Fruit fly (Drosophila melanogaster) whole organism, prepupa: Measurements from ENCODE around the gene bmm.

ENCODE experiments used
- Blimp-1 ChIP-seq: fragments of 200-800 bp; sonication (Bioruptor generic); optimal IDR thresholded peaks from 3 replicates; lab custom pipeline; 2017; ENCODE audit warnings: missing biosample characterization, missing genetic modification characterization, mild to moderate bottlenecking, moderate library complexity, missing genetic modification reagents
- CG10631 ChIP-seq: fragments of 200-800 bp; sonication (Bioruptor generic); optimal IDR thresholded peaks from 2 replicates; lab custom pipeline; 2016; ENCODE audit warnings: missing biosample characterization, missing genetic modification characterization
- CG10669 ChIP-seq: fragments of 200-800 bp; sonication (Bioruptor generic); optimal IDR thresholded peaks from 3 replicates; lab custom pipeline; 2018; ENCODE audit warnings: missing biosample characterization, mild to moderate bottlenecking, missing genetic modification characterization, moderate library complexity
- CG11294 ChIP-seq: fragments of 200-800 bp; sonication (Bioruptor generic); IDR thresholded peaks from 2 replicates; pipeline ENCODE4 v1.3.6; 2022; ENCODE audit warnings: missing biosample characterization, missing genetic modification characterization
- CG11762 ChIP-seq: fragments of 200-800 bp; sonication (Bioruptor generic); optimal IDR thresholded peaks from 3 replicates; lab custom pipeline; 2016; ENCODE audit warnings: missing biosample characterization, missing genetic modification characterization; ENCODE audit not compliant: insufficient read depth
- CG15336 ChIP-seq: fragments of 200-800 bp; sonication (Bioruptor generic); IDR thresholded peaks from 2 replicates; pipeline ENCODE4 v1.3.6; 2022; ENCODE audit warnings: missing biosample characterization, missing genetic modification characterization
- CG1621 ChIP-seq: fragments of 200-800 bp; sonication (Bioruptor generic); optimal IDR thresholded peaks from 3 replicates; lab custom pipeline; 2018; ENCODE audit warnings: missing biosample characterization, mild to moderate bottlenecking, missing genetic modification characterization
- CG16779 ChIP-seq: fragments of 200-800 bp; sonication (Bioruptor generic); optimal IDR thresholded peaks from 3 replicates; lab custom pipeline; 2017; ENCODE audit warnings: missing biosample characterization, mild to moderate bottlenecking, missing genetic modification characterization
- CG31627 ChIP-seq: fragments of 200-800 bp; sonication (Bioruptor generic); optimal IDR thresholded peaks from 3 replicates; lab custom pipeline; 2016; ENCODE audit warnings: missing biosample characterization, missing genetic modification characterization
- CG32006 ChIP-seq: fragments of 200-800 bp; sonication (Bioruptor generic); optimal IDR thresholded peaks from 3 replicates; lab custom pipeline; 2017; ENCODE audit warnings: missing biosample characterization, mild to moderate bottlenecking, missing genetic modification characterization
- CG3919 ChIP-seq: fragments of 200-800 bp; sonication (Bioruptor generic); optimal IDR thresholded peaks from 3 replicates; lab custom pipeline; 2016; ENCODE audit warnings: missing biosample characterization, missing genetic modification characterization
- CG4318 ChIP-seq: fragments of 200-800 bp; sonication (Bioruptor generic); optimal IDR thresholded peaks from 3 replicates; lab custom pipeline; 2017; ENCODE audit warnings: missing biosample characterization, mild to moderate bottlenecking, missing genetic modification characterization
- CG6163 ChIP-seq: fragments of 200-800 bp; sonication (Bioruptor generic); IDR thresholded peaks from 3 replicates; pipeline ENCODE4 v1.3.6; 2022; ENCODE audit warnings: missing biosample characterization, missing genetic modification characterization
- CG6276 ChIP-seq: fragments of 200-800 bp; sonication (Bioruptor generic); optimal IDR thresholded peaks from 2 replicates; lab custom pipeline; 2017; ENCODE audit warnings: missing biosample characterization, mild to moderate bottlenecking, missing genetic modification characterization
- CG6792 ChIP-seq: fragments of 200-800 bp; sonication (Bioruptor generic); optimal IDR thresholded peaks from 3 replicates; lab custom pipeline; 2016; ENCODE audit warnings: missing biosample characterization, missing genetic modification characterization
- CG6854 ChIP-seq: fragments of 200-800 bp; sonication (Bioruptor generic); optimal IDR thresholded peaks from 2 replicates; lab custom pipeline; 2017; ENCODE audit warnings: missing biosample characterization, mild to moderate bottlenecking, missing genetic modification characterization
- CG7368 ChIP-seq: fragments of 200-800 bp; sonication (Bioruptor generic); optimal IDR thresholded peaks from 3 replicates; lab custom pipeline; 2016; ENCODE audit warnings: missing biosample characterization, missing genetic modification characterization
- CG8119 ChIP-seq: fragments of 200-800 bp; sonication (Bioruptor generic); IDR thresholded peaks from 3 replicates; pipeline ENCODE4 v1.3.6; 2022; ENCODE audit warnings: missing biosample characterization, missing genetic modification characterization
- CG8319 ChIP-seq: fragments of 200-800 bp; sonication (Bioruptor generic); optimal IDR thresholded peaks from 3 replicates; lab custom pipeline; 2016; ENCODE audit warnings: missing biosample characterization, missing genetic modification characterization
- CG8632 ChIP-seq: fragments of 200-800 bp; sonication (Bioruptor generic); optimal IDR thresholded peaks from 3 replicates; lab custom pipeline; 2016; ENCODE audit warnings: missing biosample characterization, missing genetic modification characterization
- CG9139 ChIP-seq: fragments of 200-800 bp; sonication (Bioruptor generic); optimal IDR thresholded peaks from 3 replicates; lab custom pipeline; 2017; ENCODE audit warnings: missing biosample characterization, mild to moderate bottlenecking, missing genetic modification characterization
- Eip78C ChIP-seq: fragments of 200-800 bp; sonication (Bioruptor generic); peaks from one replicate; lab custom pipeline; 2016; ENCODE audit warnings: missing biosample characterization, missing genetic modification characterization
- Eip93F ChIP-seq: fragments of 200-800 bp; sonication (Bioruptor generic); optimal IDR thresholded peaks from 2 replicates; lab custom pipeline; 2016; ENCODE audit warnings: missing biosample characterization, mild to moderate bottlenecking, missing genetic modification characterization
- Ets21C ChIP-seq: fragments of 200-800 bp; sonication (Bioruptor generic); optimal IDR thresholded peaks from 3 replicates; lab custom pipeline; 2016; ENCODE audit warnings: missing biosample characterization, missing genetic modification characterization
- Ets96B ChIP-seq: fragments of 200-800 bp; optimal IDR thresholded peaks from 2 replicates; lab custom pipeline; 2019; ENCODE audit warnings: missing biosample characterization, mild to moderate bottlenecking, missing genetic modification characterization, moderate library complexity
- Gug ChIP-seq: fragments of 200-800 bp; sonication (Bioruptor generic); IDR thresholded peaks from 2 replicates; pipeline ENCODE4 v1.3.6; 2022; ENCODE audit warnings: missing biosample characterization, missing genetic modification characterization
- Hr38 ChIP-seq: sonication (Bioruptor generic); optimal IDR thresholded peaks from 2 replicates; lab custom pipeline; 2016; ENCODE audit warnings: missing biosample characterization, missing genetic modification characterization
- Hr39 ChIP-seq: fragments of 200-800 bp; sonication (Bioruptor generic); optimal IDR thresholded peaks from 2 replicates; lab custom pipeline; 2016; ENCODE audit warnings: missing biosample characterization, missing genetic modification characterization
- Hr4 ChIP-seq: fragments of 200-800 bp; sonication (Bioruptor generic); optimal IDR thresholded peaks from 3 replicates; lab custom pipeline; 2016; ENCODE audit warnings: missing biosample characterization, missing genetic modification characterization
- Lpt ChIP-seq: fragments of 200-800 bp; sonication (Bioruptor generic); optimal IDR thresholded peaks from 3 replicates; lab custom pipeline; 2016; ENCODE audit warnings: missing biosample characterization, missing genetic modification characterization
- Met ChIP-seq: fragments of 200-800 bp; sonication (Bioruptor generic); optimal IDR thresholded peaks from 3 replicates; lab custom pipeline; 2016; ENCODE audit warnings: missing biosample characterization, missing genetic modification characterization
- OdsH ChIP-seq: fragments of 200-800 bp; sonication (Bioruptor generic); optimal IDR thresholded peaks from 3 replicates; lab custom pipeline; 2016; ENCODE audit warnings: missing biosample characterization, missing genetic modification characterization
- Smox ChIP-seq: fragments of 200-800 bp; sonication (Bioruptor generic); optimal IDR thresholded peaks from 3 replicates; lab custom pipeline; 2016; ENCODE audit warnings: missing biosample characterization, missing genetic modification characterization
- Sox102F ChIP-seq: fragments of 200-800 bp; sonication (Bioruptor generic); optimal IDR thresholded peaks from 2 replicates; lab custom pipeline; 2016; ENCODE audit warnings: missing biosample characterization, mild to moderate bottlenecking, missing genetic modification characterization
- Sox14 ChIP-seq: fragments of 200-800 bp; sonication (Bioruptor generic); optimal IDR thresholded peaks from 3 replicates; lab custom pipeline; 2016; ENCODE audit warnings: missing biosample characterization, missing genetic modification characterization
- Sox15 ChIP-seq: fragments of 200-800 bp; sonication (Bioruptor generic); optimal IDR thresholded peaks from 3 replicates; lab custom pipeline; 2016; ENCODE audit warnings: missing biosample characterization, missing genetic modification characterization
- achi ChIP-seq: fragments of 200-800 bp; sonication (Bioruptor generic); optimal IDR thresholded peaks from 3 replicates; lab custom pipeline; 2016; ENCODE audit warnings: missing biosample characterization, missing genetic modification characterization
- cyc ChIP-seq: fragments of 200-800 bp; sonication (Bioruptor generic); optimal IDR thresholded peaks from 3 replicates; lab custom pipeline; 2016; ENCODE audit warnings: missing biosample characterization, missing genetic modification characterization
- dac ChIP-seq: fragments of 200-800 bp; sonication (Bioruptor generic); optimal IDR thresholded peaks from 2 replicates; lab custom pipeline; 2017; ENCODE audit warnings: missing biosample characterization, mild to moderate bottlenecking, missing genetic modification characterization
- dsx ChIP-seq: fragments of 200-800 bp; optimal IDR thresholded peaks from 3 replicates; lab custom pipeline; 2019; ENCODE audit warnings: missing biosample characterization, mild to moderate bottlenecking, missing genetic modification characterization, moderate library complexity; ENCODE audit not compliant: poor library complexity, severe bottlenecking
- eg ChIP-seq: fragments of 200-800 bp; sonication (Bioruptor generic); IDR thresholded peaks from 3 replicates; pipeline ENCODE4 v1.3.6; 2022; ENCODE audit warnings: missing biosample characterization, missing genetic modification characterization
- esn ChIP-seq: fragments of 200-800 bp; sonication (Bioruptor generic); optimal IDR thresholded peaks from 2 replicates; lab custom pipeline; 2016; ENCODE audit warnings: missing biosample characterization, mild to moderate bottlenecking, missing genetic modification characterization, moderate library complexity
- fd85E ChIP-seq: fragments of 200-800 bp; sonication (Bioruptor generic); optimal IDR thresholded peaks from 3 replicates; lab custom pipeline; 2016; ENCODE audit warnings: missing biosample characterization, missing genetic modification characterization
- fkh ChIP-seq: fragments of 200-800 bp; sonication (Bioruptor generic); optimal IDR thresholded peaks from 3 replicates; lab custom pipeline; 2017; ENCODE audit warnings: missing biosample characterization, mild to moderate bottlenecking, missing genetic modification characterization, moderate library complexity
- lz ChIP-seq: fragments of 200-800 bp; sonication (Bioruptor generic); optimal IDR thresholded peaks from 3 replicates; lab custom pipeline; 2016; ENCODE audit warnings: missing biosample characterization, missing genetic modification characterization
- net ChIP-seq: fragments of 200-800 bp; sonication (Bioruptor generic); optimal IDR thresholded peaks from 3 replicates; lab custom pipeline; 2016; ENCODE audit warnings: missing biosample characterization, missing genetic modification characterization
- pdm3 ChIP-seq: fragments of 200-800 bp; sonication (Bioruptor generic); optimal IDR thresholded peaks from 3 replicates; lab custom pipeline; 2016; ENCODE audit warnings: missing biosample characterization, missing genetic modification characterization
- salr ChIP-seq, 2 experiments: fragments of 200-800 bp; sonication (Bioruptor generic); optimal IDR thresholded peaks; 3 replicates each; lab custom pipeline; 2016 to 2018; ENCODE audit warnings: missing biosample characterization in 2 of 2, missing genetic modification characterization in 2 of 2, mild to moderate bottlenecking in 1 of 2
- spab ChIP-seq: fragments of 200-800 bp; sonication (Bioruptor generic); optimal IDR thresholded peaks from 2 replicates; lab custom pipeline; 2017; ENCODE audit warnings: missing biosample characterization, mild to moderate bottlenecking, missing genetic modification characterization, missing genetic modification reagents
- ss ChIP-seq, 2 experiments: fragments of 200-800 bp; sonication (Bioruptor generic); optimal IDR thresholded peaks; 2 replicates in 1 of 2; 3 replicates in 1 of 2; lab custom pipeline; 2017 to 2018; ENCODE audit warnings: mild to moderate bottlenecking in 2 of 2, missing biosample characterization in 2 of 2, missing genetic modification characterization in 2 of 2, moderate library complexity in 1 of 2
- svp ChIP-seq: fragments of 200-800 bp; sonication (Bioruptor generic); peaks from one replicate; lab custom pipeline; 2016; ENCODE audit warnings: missing biosample characterization, missing genetic modification characterization
- vri ChIP-seq: fragments of 200-800 bp; sonication (Bioruptor generic); optimal IDR thresholded peaks from 3 replicates; lab custom pipeline; 2016; ENCODE audit warnings: missing biosample characterization, mild to moderate bottlenecking, missing genetic modification characterization

bmm gene

dm6 chr3L:14785492-14785916 is 708 bp downstream of the bmm start:
- TF ChIP-seq CG11762 (GFP tag; lab: Kevin White, UChicago) (peak; percentile 66), Lpt (GFP tag; lab: Kevin White, UChicago) (peak; percentile 81), CG31627 (GFP tag; lab: Kevin White, UChicago) (peak; percentile 86), Smox (GFP tag; lab: Kevin White, UChicago) (peak; percentile 68), CG10669 (GFP tag; lab: Kevin White, UChicago) (peak; percentile 82), CG16779 (tag; lab: Kevin White, UChicago) (peak; percentile 42), Ets96B (tag; lab: Kevin White, UChicago) (peak; percentile 80), CG3919 (GFP tag; lab: Kevin White, UChicago) (peak; percentile 82), CG6854 (no peak), CG1621 (tag; lab: Kevin White, UChicago) (peak; percentile 28), CG6276 (peak; percentile 82), Met (peak; percentile 63), Sox102F (peak; percentile 53), Ets21C (peak; percentile 44), CG32006 (GFP tag; lab: Kevin White, UChicago) (peak; percentile 94), esn (GFP tag; lab: Kevin White, UChicago) (peak; percentile 60), fkh (no peak), dsx (peak; percentile 62), salr (GFP tag; optimal IDR thresholded peaks at IDR 0.05; lab: Kevin White, UChicago) (peak; percentile 26 to 84), ss (GFP tag; optimal IDR thresholded peaks at IDR 0.05; lab: Kevin White, UChicago) (peak; percentile 50 to 59), CG11294 (peak; percentile 68; the same call in 1 of the 2 replicates), CG8632 (peak; percentile 65), Blimp-1 (GFP tag; lab: Kevin White, UChicago) (peak; percentile 37), achi (peak; percentile 81), CG4318 (GFP tag; lab: Kevin White, UChicago) (peak; percentile 86), spab (GFP tag; lab: Kevin White, UChicago) (peak; percentile 56), Eip78C (GFP tag; lab: Kevin White, UChicago) (peak; percentile 96), pdm3 (GFP tag; lab: Kevin White, UChicago) (peak; percentile 87), Gug (peak; percentile 75), CG6792 (peak; percentile 63), CG9139 (peak; percentile 45), CG15336 (GFP tag; lab: Robert Waterston, UW) (peak; percentile 87), dac (peak; percentile 68), CG8119 (GFP tag; lab: Robert Waterston, UW) (peak; percentile 84), CG10631 (GFP tag; lab: Kevin White, UChicago) (peak; percentile 79), lz (GFP tag; lab: Kevin White, UChicago) (peak; percentile 70), CG6163 (GFP tag; lab: Robert Waterston, UW) (peak; percentile 83), net (GFP tag; lab: Kevin White, UChicago) (peak; percentile 84), eg (GFP tag; lab: Robert Waterston, UW) (peak; percentile 77), Eip93F (GFP tag; lab: Kevin White, UChicago) (peak; percentile 31), Hr38 (no peak), Sox15 (GFP tag; lab: Kevin White, UChicago) (peak; percentile 78), Hr4 (GFP tag; lab: Kevin White, UChicago) (peak; percentile 93), CG8319 (GFP tag; lab: Kevin White, UChicago) (peak; percentile 69), cyc (GFP tag; lab: Kevin White, UChicago) (peak; percentile 81), CG7368 (peak; percentile 69), Hr39 (GFP tag; lab: Kevin White, UChicago) (peak; percentile 84), vri (peak; percentile 45), svp (GFP tag; lab: Kevin White, UChicago) (peak; percentile 93), fd85E (no peak), Sox14 (GFP tag; lab: Kevin White, UChicago) (peak; percentile 86), OdsH (GFP tag; lab: Kevin White, UChicago) (peak; percentile 82)
